Worm (Caenorhabditis elegans): Measurements from ENCODE around the gene K04G11.3.

Gene K04G11.3

DNA sequence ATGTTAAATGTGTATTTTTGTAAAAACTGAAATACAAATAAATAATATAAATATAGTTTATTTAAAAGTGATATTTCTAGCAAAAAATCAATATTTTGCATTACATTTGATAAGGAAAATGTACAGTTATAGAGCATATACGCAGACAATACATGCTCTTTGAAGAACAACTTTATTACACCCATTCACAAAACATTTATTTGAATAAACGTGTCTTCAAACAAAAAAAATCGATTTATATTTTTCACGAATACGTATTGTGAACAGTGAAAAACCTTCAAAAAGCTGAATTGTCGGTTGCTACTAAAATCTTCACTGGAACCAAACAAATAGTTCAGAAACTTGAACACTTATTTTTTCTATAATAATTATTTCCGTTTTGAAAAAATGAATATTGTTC lies at the start of gene K04G11.3:
Gene K04G11.3, minus strand, starts transcription at position 101 of the 400 bp plus-strand sequence.
- TF ChIP-seq arid-1 (GFP tag; conservative IDR thresholded peaks at IDR 0.05) (no peak), dve-1 (tag; optimal IDR thresholded peaks at IDR 0.05; ENCODE audit: insufficient read depth) (no peak), ces-1 (GFP tag; optimal IDR thresholded peaks at IDR 0.05) (no peak), mep-1 (tag; optimal IDR thresholded peaks at IDR 0.05) (no peak), nhr-111 (GFP tag; optimal IDR thresholded peaks at IDR 0.05) (no peak), Y105C5A.15 (GFP tag; IDR thresholded peaks at IDR 0.05) (no peak), lin-29 (GFP tag; IDR thresholded peaks at IDR 0.05) (no peak), zfp-3 (GFP tag; conservative IDR thresholded peaks at IDR 0.05) (no peak), spr-1 (tag; optimal IDR thresholded peaks at IDR 0.05) (no peak), ctbp-1 (GFP tag; IDR thresholded peaks at IDR 0.05) (no peak), T26A8.4 (GFP tag; IDR thresholded peaks at IDR 0.05) (no peak), ama-1 (optimal IDR thresholded peaks at IDR 0.05) (no peak), nhr-28 (tag; optimal IDR thresholded peaks at IDR 0.05) (no peak), snpc-1.2 (GFP tag; IDR thresholded peaks at IDR 0.05) (no peak)

DNA sequence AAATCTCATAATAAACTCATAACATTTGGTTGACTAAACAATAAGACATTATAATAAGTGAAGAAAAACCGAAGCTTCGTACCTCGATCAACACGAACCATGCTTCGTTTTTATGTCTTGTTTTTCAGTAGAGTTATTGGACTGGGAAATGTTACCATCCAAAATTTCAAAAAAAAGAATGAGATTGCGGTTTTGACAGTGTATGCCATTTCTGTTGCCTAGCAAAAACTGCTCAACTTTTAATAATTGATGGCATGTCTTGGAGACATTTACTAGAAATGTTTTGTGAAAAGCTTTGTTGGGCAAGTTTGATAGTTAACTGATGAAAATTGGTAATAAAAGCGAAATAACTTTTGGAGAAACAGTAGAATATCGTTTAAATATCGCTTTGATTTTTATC lies 47.8 kb upstream of the K04G11.3 start, which contains the start of gene Y60A9.1:
Gene Y60A9.1, minus strand, starts transcription at position 101 of the 400 bp plus-strand sequence.
- TF ChIP-seq Y105C5A.15 (GFP tag; IDR thresholded peaks at IDR 0.05) (no peak), ZK337.2 (GFP tag; IDR thresholded peaks at IDR 0.05) (no peak), lin-13 (GFP tag; optimal IDR thresholded peaks at IDR 0.05) (no peak), dpl-1 (GFP tag; optimal IDR thresholded peaks at IDR 0.05) (no peak), lin-29 (GFP tag; IDR thresholded peaks at IDR 0.05) (no peak), rbr-2 (tag; optimal IDR thresholded peaks at IDR 0.05) (no peak), gei-8 (GFP tag; optimal IDR thresholded peaks at IDR 0.05) (no peak)

DNA sequence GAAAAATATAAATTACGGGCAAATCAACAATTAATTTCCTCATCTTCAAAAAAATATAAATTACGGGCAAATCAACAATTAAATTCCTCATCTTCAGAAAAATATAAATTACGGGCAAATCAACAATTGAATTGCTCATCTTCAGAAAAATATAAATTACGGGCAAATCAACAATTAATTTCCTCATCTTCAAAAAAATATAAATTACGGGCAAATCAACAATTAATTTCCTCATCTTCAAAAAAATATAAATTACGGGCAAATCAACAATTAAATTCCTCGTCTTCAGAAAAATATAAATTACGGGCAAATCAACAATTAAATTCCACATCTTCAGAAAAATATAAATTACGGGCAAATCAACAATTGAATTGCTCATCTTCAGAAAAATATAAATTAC lies 40.3 kb upstream of the K04G11.3 start:
- TF ChIP-seq F26F4.8 (GFP tag; conservative IDR thresholded peaks at IDR 0.05), result 0 out of 2 replicates have a peak, but pooled peaks have one; percentile 57

DNA sequence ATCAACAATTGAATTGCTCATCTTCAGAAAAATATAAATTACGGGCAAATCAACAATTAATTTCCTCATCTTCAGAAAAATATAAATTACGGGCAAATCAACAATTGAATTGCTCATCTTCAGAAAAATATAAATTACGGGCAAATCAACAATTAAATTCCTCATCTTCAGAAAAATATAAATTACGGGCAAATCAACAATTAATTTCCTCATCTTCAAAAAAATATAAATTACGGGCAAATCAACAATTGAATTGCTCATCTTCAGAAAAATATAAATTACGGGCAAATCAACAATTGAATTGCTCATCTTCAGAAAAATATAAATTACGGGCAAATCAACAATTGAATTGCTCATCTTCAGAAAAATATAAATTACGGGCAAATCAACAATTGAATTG lies 39.2 kb upstream of the K04G11.3 start:
- TF ChIP-seq mxl-2 (GFP tag; conservative IDR thresholded peaks at IDR 0.05) (0 out of 2 replicates have a peak, but pooled peaks have one; percentile 55), dmd-8 (GFP tag; IDR thresholded peaks at IDR 0.05) (peak; percentile 63; the same call in 1 of the 2 replicates), madf-5 (GFP tag; IDR thresholded peaks at IDR 0.05) (peak in 1 of 2 experiments; percentile 83; a peak in 1 of 4 replicates), Y105C5A.15 (GFP tag; IDR thresholded peaks at IDR 0.05) (peak; percentile 49; the same call in 1 of the 2 replicates), Y75B8A.6 (GFP tag; IDR thresholded peaks at IDR 0.05) (0 out of 2 replicates have a peak, but pooled peaks have one; percentile 17)

DNA sequence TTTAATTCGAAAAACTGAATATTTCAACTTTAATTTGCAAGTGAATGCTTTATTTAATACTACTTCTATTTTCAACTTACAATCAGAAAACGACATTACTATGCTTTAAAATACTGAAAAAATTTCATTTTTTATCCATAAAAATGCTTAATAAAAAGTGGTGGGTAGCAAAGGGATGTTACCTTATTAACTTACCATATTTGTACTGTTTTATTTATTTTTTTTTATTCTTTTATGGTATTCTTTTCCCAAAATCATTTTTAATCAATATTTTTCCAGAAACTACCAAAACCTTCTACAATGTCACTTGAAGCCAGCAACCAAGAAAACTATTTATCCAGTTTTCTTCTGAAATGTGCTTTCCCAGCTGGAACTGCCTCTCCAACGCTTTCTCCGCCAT lies 35.5 kb upstream of the K04G11.3 start, which contains the start of gene Y60A9.3:
Gene Y60A9.3, plus strand, starts transcription at position 301 of the 400 bp plus-strand sequence.
- TF ChIP-seq lim-7 (GFP tag; IDR thresholded peaks at IDR 0.05) (no peak), hif-1 (tag; optimal IDR thresholded peaks at IDR 0.05) (no peak), nhr-48 (tag; optimal IDR thresholded peaks at IDR 0.05) (no peak), daf-19 (GFP tag; conservative IDR thresholded peaks at IDR 0.05) (no peak), ceh-44 (GFP tag; IDR thresholded peaks at IDR 0.05) (no peak), dmd-6 (GFP tag; IDR thresholded peaks at IDR 0.05) (no peak), lin-15B (tag; optimal IDR thresholded peaks at IDR 0.05) (no peak), F26F4.8 (GFP tag; conservative IDR thresholded peaks at IDR 0.05) (no peak), gei-8 (GFP tag; optimal IDR thresholded peaks at IDR 0.05) (no peak), vab-7 (GFP tag; IDR thresholded peaks at IDR 0.05) (no peak), mes-2 (tag; optimal IDR thresholded peaks at IDR 0.05; ENCODE audit: poor library complexity, severe bottlenecking) (no peak), nhr-77 (tag; optimal IDR thresholded peaks at IDR 0.05) (no peak), zip-2 (tag; optimal IDR thresholded peaks at IDR 0.05) (no peak), zag-1 (tag; optimal IDR thresholded peaks at IDR 0.05) (no peak), tag-97 (GFP tag; IDR thresholded peaks at IDR 0.05) (no peak), unc-62 (GFP tag; optimal IDR thresholded peaks at IDR 0.05 in 1 of 2) (no peak), unc-62 (tag; optimal IDR thresholded peaks at IDR 0.05) (no peak), T20F7.1 (GFP tag; optimal IDR thresholded peaks at IDR 0.05) (no peak), aha-1 (tag) (no peak), F10B5.3 (tag; optimal IDR thresholded peaks at IDR 0.05) (no peak)

All from whole organism, L4 larva.